Fruit fly (Drosophila melanogaster) whole organism, embryonic: ENCODE measurements around the gene Hrs.
A peak's percentile ranks its signal among the peaks of the same experiment; 100 is the strongest.

Source experiments
- Bteb2 ChIP-seq: fragments of 200-800 bp; sonication (Bioruptor generic); optimal IDR thresholded peaks from 2 replicates; lab custom pipeline; 2016; ENCODE audit warnings: missing biosample characterization, missing genetic modification characterization
- CG10267 ChIP-seq: fragments of 200-800 bp; sonication (Bioruptor generic); optimal IDR thresholded peaks from 2 replicates; lab custom pipeline; 2018; ENCODE audit warnings: missing biosample characterization, mild to moderate bottlenecking, missing genetic modification characterization, moderate library complexity
- CG10462 ChIP-seq: fragments of 200-800 bp; sonication (Bioruptor generic); optimal IDR thresholded peaks from 2 replicates; lab custom pipeline; 2016; ENCODE audit warnings: missing biosample characterization, missing genetic modification characterization
- CG12071 ChIP-seq: fragments of 200-800 bp; sonication (Bioruptor generic); optimal IDR thresholded peaks from 3 replicates; lab custom pipeline; 2018; ENCODE audit warnings: missing biosample characterization, mild to moderate bottlenecking, missing genetic modification characterization
- CG12155 ChIP-seq: fragments of 200-800 bp; sonication (Bioruptor generic); optimal IDR thresholded peaks from 3 replicates; lab custom pipeline; 2016; ENCODE audit warnings: missing biosample characterization, missing genetic modification characterization
- CG12299 ChIP-seq: fragments of 200-800 bp; sonication (Bioruptor generic); optimal IDR thresholded peaks from 2 replicates; lab custom pipeline; 2018; ENCODE audit warnings: missing biosample characterization, mild to moderate bottlenecking, missing genetic modification characterization
- CG13296 ChIP-seq: fragments of 200-800 bp; sonication (Bioruptor generic); optimal IDR thresholded peaks from 3 replicates; lab custom pipeline; 2018; ENCODE audit warnings: missing biosample characterization, mild to moderate bottlenecking, missing genetic modification characterization
- CG14441 ChIP-seq: fragments of 200-800 bp; sonication (Bioruptor generic); IDR thresholded peaks from 2 replicates; pipeline ENCODE4 v1.3.6; 2022; ENCODE audit warnings: missing biosample characterization, missing genetic modification characterization
- CG1602 ChIP-seq: fragments of 200-800 bp; sonication (Bioruptor generic); optimal IDR thresholded peaks from 3 replicates; lab custom pipeline; 2016; ENCODE audit warnings: missing biosample characterization, missing genetic modification characterization
- CG17359 ChIP-seq: fragments of 200-800 bp; sonication (Bioruptor generic); optimal IDR thresholded peaks from 3 replicates; lab custom pipeline; 2018; ENCODE audit warnings: missing biosample characterization, mild to moderate bottlenecking, missing genetic modification characterization, moderate library complexity
- CG3847 ChIP-seq: fragments of 200-800 bp; sonication (Bioruptor generic); IDR thresholded peaks from 2 replicates; pipeline ENCODE4 v1.3.6; 2022; ENCODE audit warnings: missing biosample characterization, missing genetic modification characterization
- CG42726 ChIP-seq: fragments of 200-800 bp; sonication (Bioruptor generic); IDR thresholded peaks from 2 replicates; pipeline ENCODE4 v1.3.6; 2022; ENCODE audit warnings: missing biosample characterization, missing genetic modification characterization; ENCODE audit not compliant: partially characterized antibody
- CG4617 ChIP-seq: fragments of 200-800 bp; sonication (Bioruptor generic); optimal IDR thresholded peaks from 3 replicates; lab custom pipeline; 2016; ENCODE audit warnings: missing biosample characterization, missing genetic modification characterization, borderline replicate concordance
- CG6654 ChIP-seq: fragments of 200-800 bp; sonication (Bioruptor generic); optimal IDR thresholded peaks from 2 replicates; lab custom pipeline; 2017; ENCODE audit warnings: missing biosample characterization, mild to moderate bottlenecking, missing genetic modification characterization
- CG6765 ChIP-seq: fragments of 200-800 bp; sonication (Bioruptor generic); optimal IDR thresholded peaks from 3 replicates; lab custom pipeline; 2017; ENCODE audit warnings: missing biosample characterization, mild to moderate bottlenecking, missing genetic modification characterization
- CG9727 ChIP-seq: fragments of 200-800 bp; sonication (Bioruptor generic); optimal IDR thresholded peaks from 3 replicates; lab custom pipeline; 2017; ENCODE audit warnings: missing biosample characterization, mild to moderate bottlenecking, missing genetic modification characterization
- CkIIα-i1 ChIP-seq: fragments of 200-800 bp; sonication (Bioruptor generic); IDR thresholded peaks from 2 replicates; pipeline ENCODE4 v1.3.6; 2022; ENCODE audit warnings: missing biosample characterization, missing genetic modification characterization
- CrebB ChIP-seq: fragments of 200-800 bp; sonication (Bioruptor generic); optimal IDR thresholded peaks from 3 replicates; lab custom pipeline; 2018; ENCODE audit warnings: missing biosample characterization, mild to moderate bottlenecking, missing genetic modification characterization
- D ChIP-seq, 2 experiments: fragments of 200-800 bp in 1 of 2; fragments of >200 bp in 1 of 2; sonication (Bioruptor generic) in 1 of 2; optimal IDR thresholded peaks; 2 replicates in 1 of 2; 3 replicates in 1 of 2; lab custom pipeline; 2017; ENCODE audit warnings: mild to moderate bottlenecking in 1 of 2, missing biosample characterization in 1 of 2, missing genetic modification characterization in 1 of 2, missing genetic modification reagents in 1 of 2
- Dad ChIP-seq: fragments of 200-800 bp; sonication (Bioruptor generic); optimal IDR thresholded peaks from 3 replicates; lab custom pipeline; 2016; ENCODE audit warnings: missing biosample characterization, missing genetic modification characterization
- Dip2 ChIP-seq: fragments of 200-800 bp; sonication (Bioruptor generic); IDR thresholded peaks from 2 replicates; pipeline ENCODE4 v1.3.6; 2022; ENCODE audit warnings: missing biosample characterization, missing genetic modification characterization
- GATAe ChIP-seq: fragments of 200-800 bp; sonication (Bioruptor generic); conservative IDR thresholded peaks from 2 replicates; pipeline ENCODE4 v1.3.6; 2022; ENCODE audit warnings: missing biosample characterization, missing genetic modification characterization
- HmgZ ChIP-seq: fragments of 200-800 bp; sonication (Bioruptor generic); optimal IDR thresholded peaks from 2 replicates; lab custom pipeline; 2018; ENCODE audit warnings: missing biosample characterization, mild to moderate bottlenecking, missing genetic modification characterization
- Hr51 ChIP-seq, 2 experiments: fragments of 200-800 bp; sonication (Bioruptor generic); optimal IDR thresholded peaks; 2 replicates in 1 of 2; 3 replicates in 1 of 2; lab custom pipeline; 2016 to 2018; ENCODE audit warnings: missing biosample characterization in 2 of 2, missing genetic modification characterization in 2 of 2, mild to moderate bottlenecking in 1 of 2, moderate library complexity in 1 of 2
- Ptx1 ChIP-seq: fragments of 200-800 bp; sonication (Bioruptor generic); IDR thresholded peaks from 2 replicates; pipeline ENCODE4 v1.3.6; 2022; ENCODE audit warnings: missing biosample characterization, missing genetic modification characterization
- Rx ChIP-seq: fragments of 200-800 bp; sonication (Bioruptor generic); IDR thresholded peaks from 2 replicates; pipeline ENCODE4 v1.3.6; 2022; ENCODE audit warnings: missing biosample characterization, missing genetic modification characterization
- Sin3A ChIP-seq: fragments of >200 bp; optimal IDR thresholded peaks from 2 replicates; lab custom pipeline; 2018
- TFAM ChIP-seq: fragments of 200-800 bp; sonication (Bioruptor generic); optimal IDR thresholded peaks from 2 replicates; lab custom pipeline; 2017; ENCODE audit warnings: missing biosample characterization, missing genetic modification characterization, inconsistent platforms
- ac ChIP-seq: fragments of 200-800 bp; sonication (Bioruptor generic); optimal IDR thresholded peaks from 3 replicates; lab custom pipeline; 2017; ENCODE audit warnings: missing biosample characterization, mild to moderate bottlenecking, missing genetic modification characterization
- amos ChIP-seq: fragments of 200-800 bp; sonication (Bioruptor generic); IDR thresholded peaks from 2 replicates; pipeline ENCODE4 v1.3.6; 2022; ENCODE audit warnings: missing biosample characterization, missing genetic modification characterization; ENCODE audit not compliant: partially characterized antibody
- ash1 ChIP-seq: fragments of 200-800 bp; sonication (Bioruptor generic); optimal IDR thresholded peaks from 2 replicates; lab custom pipeline; 2018; ENCODE audit warnings: missing biosample characterization, mild to moderate bottlenecking, missing genetic modification characterization
- ato ChIP-seq: fragments of 200-800 bp; sonication (Bioruptor generic); IDR thresholded peaks from 2 replicates; pipeline ENCODE4 v1.3.6; 2022; ENCODE audit warnings: missing biosample characterization, missing genetic modification characterization; ENCODE audit not compliant: partially characterized antibody
- danr ChIP-seq: fragments of 200-800 bp; sonication (Bioruptor generic); IDR thresholded peaks from 2 replicates; pipeline ENCODE4 v1.3.6; 2022; ENCODE audit warnings: missing biosample characterization, missing genetic modification characterization
- fd96Cb ChIP-seq: fragments of 200-800 bp; sonication (Bioruptor generic); optimal IDR thresholded peaks from 2 replicates; lab custom pipeline; 2018; ENCODE audit warnings: missing biosample characterization, mild to moderate bottlenecking, missing genetic modification characterization, moderate library complexity
- gcm ChIP-seq: fragments of 200-800 bp; sonication (Bioruptor generic); optimal IDR thresholded peaks from 2 replicates; lab custom pipeline; 2019; ENCODE audit warnings: missing biosample characterization, mild to moderate bottlenecking, missing genetic modification characterization, moderate library complexity
- lbe ChIP-seq: fragments of 200-800 bp; sonication (Bioruptor generic); optimal IDR thresholded peaks from 2 replicates; lab custom pipeline; 2016; ENCODE audit warnings: missing biosample characterization, mild to moderate bottlenecking, missing genetic modification characterization
- lov ChIP-seq, 2 experiments: fragments of 200-800 bp in 1 of 2; fragments of >200 bp in 1 of 2; sonication (Bioruptor generic) in 1 of 2; IDR thresholded peaks in 1 of 2; optimal IDR thresholded peaks in 1 of 2; 2 replicates in 1 of 2; 3 replicates in 1 of 2; pipeline versions ENCODE4 v1.3.6 to Lab custom; 2017 to 2022; ENCODE audit warnings: missing biosample characterization in 1 of 2, missing genetic modification characterization in 1 of 2
- odd ChIP-seq: fragments of 200-800 bp; sonication (Bioruptor generic); optimal IDR thresholded peaks from 2 replicates; lab custom pipeline; 2017; ENCODE audit warnings: missing biosample characterization, mild to moderate bottlenecking, missing genetic modification characterization
- pan ChIP-seq, 4 experiments: fragments of >200 bp in 3 of 4; fragments of 200-800 bp in 1 of 4; sonication (Bioruptor generic) in 1 of 4; optimal IDR thresholded peaks in 3 of 4; IDR thresholded peaks in 1 of 4; 2 replicates each; pipeline versions ENCODE4 v1.3.6 to Lab custom; 2017 to 2022; ENCODE audit warnings: missing biosample characterization in 2 of 4, missing genetic modification characterization in 2 of 4, mixed read lengths in 1 of 4
- prd ChIP-seq, 3 experiments: fragments of >200 bp in 2 of 3; fragments of 200-800 bp in 1 of 3; sonication (Bioruptor generic) in 1 of 3; optimal IDR thresholded peaks in 2 of 3; IDR thresholded peaks in 1 of 3; 2 replicates in 2 of 3; 3 replicates in 1 of 3; pipeline versions ENCODE4 v1.3.6 to Lab custom; 2017 to 2022; ENCODE audit warnings: missing biosample characterization in 1 of 3, missing genetic modification characterization in 1 of 3
- scrt ChIP-seq: fragments of 200-800 bp; sonication (Bioruptor generic); optimal IDR thresholded peaks from 2 replicates; lab custom pipeline; 2018; ENCODE audit warnings: missing biosample characterization, mild to moderate bottlenecking, missing genetic modification characterization, moderate library complexity
- shn ChIP-seq: fragments of 200-800 bp; sonication (Bioruptor generic); optimal IDR thresholded peaks from 3 replicates; lab custom pipeline; 2016; ENCODE audit warnings: missing biosample characterization, missing genetic modification characterization
- sisA ChIP-seq: fragments of 200-800 bp; sonication (Bioruptor generic); IDR thresholded peaks from 2 replicates; pipeline ENCODE4 v1.3.6; 2022; ENCODE audit warnings: missing biosample characterization, missing genetic modification characterization
- trh ChIP-seq: fragments of 200-800 bp; sonication (Bioruptor generic); optimal IDR thresholded peaks from 2 replicates; lab custom pipeline; 2016; ENCODE audit warnings: missing biosample characterization, missing genetic modification characterization
- vfl ChIP-seq: fragments of 200-800 bp; sonication (Bioruptor generic); optimal IDR thresholded peaks from 2 replicates; lab custom pipeline; 2016; ENCODE audit warnings: missing biosample characterization, missing genetic modification characterization
- wdn ChIP-seq: fragments of 200-800 bp; sonication (Bioruptor generic); IDR thresholded peaks from 2 replicates; pipeline ENCODE4 v1.3.6; 2022; ENCODE audit warnings: missing biosample characterization, missing genetic modification characterization

Hrs gene

dm6 chr2L:2765659-2766373 lies 26.0 kb downstream of the Hrs start, which contains the start of the genes Snx21 and aph-1 (continued):
- peak; percentile 83 for TF ChIP-seq trh (GFP tag; lab: Kevin White, UChicago)
- TF ChIP-seq lbe (GFP tag; lab: Kevin White, UChicago) = peak; percentile 88
- TF ChIP-seq pan (optimal IDR thresholded peaks at IDR 0.05; lab: Kevin White, UChicago) = no peak
- peak in 1 of 2 experiments; percentile 88 for TF ChIP-seq pan (GFP tag; optimal IDR thresholded peaks at IDR 0.05 in 1 of 2, IDR thresholded peaks at IDR 0.05 in 1 of 2)
- peak; percentile 84 for TF ChIP-seq Rx (GFP tag; lab: Robert Waterston, UW)
- peak; percentile 84 for TF ChIP-seq CG12155 (GFP tag; lab: Kevin White, UChicago)
- TF ChIP-seq shn = peak; percentile 93
- peak; percentile 91 for TF ChIP-seq CG13296
- peak; percentile 39; the same call in 1 of the 2 replicates for TF ChIP-seq Dip2 (GFP tag; lab: Robert Waterston, UW)
- no peak for TF ChIP-seq ash1 (GFP tag; lab: Kevin White, UChicago)
- peak; percentile 91 for TF ChIP-seq gcm (GFP tag; lab: Kevin White, UChicago)
- TF ChIP-seq CG9727 (GFP tag; lab: Kevin White, UChicago) = peak; percentile 92
- peak; percentile 78 for TF ChIP-seq CG10462
- peak; percentile 80 for TF ChIP-seq GATAe (GFP tag; lab: Robert Waterston, UW)
- TF ChIP-seq odd (GFP tag; lab: Kevin White, UChicago) = peak; percentile 91
- no peak for TF ChIP-seq ato
- TF ChIP-seq Ptx1 (GFP tag; lab: Robert Waterston, UW) = peak; percentile 94
- TF ChIP-seq CrebB = peak; percentile 80
- peak; percentile 92 for TF ChIP-seq CG1602 (GFP tag; lab: Kevin White, UChicago)
- peak; percentile 90 for TF ChIP-seq scrt
- no peak for TF ChIP-seq lov (optimal IDR thresholded peaks at IDR 0.05; lab: Kevin White, UChicago)
- TF ChIP-seq lov (GFP tag; IDR thresholded peaks at IDR 0.05; lab: Robert Waterston, UW) = 0 out of 3 replicates have a peak, but pooled peaks have one; percentile 56
- TF ChIP-seq danr (GFP tag; lab: Robert Waterston, UW) = peak; percentile 83
- TF ChIP-seq sisA (GFP tag; lab: Robert Waterston, UW) = peak; percentile 89
- peak; percentile 90 to 95 for TF ChIP-seq Hr51 (GFP tag; optimal IDR thresholded peaks at IDR 0.05; lab: Kevin White, UChicago)
- TF ChIP-seq CG10267 (tag; lab: Kevin White, UChicago) = peak; percentile 86
- TF ChIP-seq CG12299 (tag; lab: Kevin White, UChicago) = peak; percentile 85
- peak; percentile 63 for TF ChIP-seq CG12071 (GFP tag; lab: Kevin White, UChicago)
- no peak for TF ChIP-seq prd (optimal IDR thresholded peaks at IDR 0.05; lab: Kevin White, UChicago)
- TF ChIP-seq prd (GFP tag; IDR thresholded peaks at IDR 0.05; lab: Robert Waterston, UW) = peak; percentile 93
- peak; percentile 90 for TF ChIP-seq fd96Cb (tag; lab: Kevin White, UChicago)
- TF ChIP-seq CG17359 (tag; lab: Kevin White, UChicago) = peak; percentile 92
- peak; percentile 85 for TF ChIP-seq HmgZ
- peak; percentile 79 for TF ChIP-seq Bteb2 (GFP tag; lab: Kevin White, UChicago)
- TF ChIP-seq TFAM (GFP tag; lab: Kevin White, UChicago) = peak; percentile 16
- peak; percentile 40; the same call in 1 of the 2 replicates for TF ChIP-seq amos (GFP tag; lab: Robert Waterston, UW)
- TF ChIP-seq Dad (GFP tag; lab: Kevin White, UChicago) = peak; percentile 86
- peak; percentile 36 for TF ChIP-seq Sin3A
- peak; percentile 72 for TF ChIP-seq CG6765 (GFP tag; lab: Kevin White, UChicago)
- peak; percentile 69 for TF ChIP-seq CG6654 (GFP tag; lab: Kevin White, UChicago)
- TF ChIP-seq CG42726 (GFP tag; lab: Robert Waterston, UW) = no peak
- TF ChIP-seq wdn = peak; percentile 83
- peak; percentile 88 for TF ChIP-seq vfl (GFP tag; lab: Kevin White, UChicago)
- peak; percentile 84 for TF ChIP-seq CG14441
- TF ChIP-seq CG3847 (GFP tag; lab: Robert Waterston, UW) = peak; percentile 85
- TF ChIP-seq CkIIα-i1 = no peak
- no peak for TF ChIP-seq D (optimal IDR thresholded peaks at IDR 0.05; lab: Kevin White, UChicago)
- TF ChIP-seq D (GFP tag; optimal IDR thresholded peaks at IDR 0.05; lab: Kevin White, UChicago) = peak; percentile 91
- peak; percentile 77 for TF ChIP-seq CG4617 (GFP tag; lab: Kevin White, UChicago)
- peak; percentile 46 for TF ChIP-seq ac
